Worm (Caenorhabditis elegans): ENCODE data around the gene ZK402.1.

DNA sequence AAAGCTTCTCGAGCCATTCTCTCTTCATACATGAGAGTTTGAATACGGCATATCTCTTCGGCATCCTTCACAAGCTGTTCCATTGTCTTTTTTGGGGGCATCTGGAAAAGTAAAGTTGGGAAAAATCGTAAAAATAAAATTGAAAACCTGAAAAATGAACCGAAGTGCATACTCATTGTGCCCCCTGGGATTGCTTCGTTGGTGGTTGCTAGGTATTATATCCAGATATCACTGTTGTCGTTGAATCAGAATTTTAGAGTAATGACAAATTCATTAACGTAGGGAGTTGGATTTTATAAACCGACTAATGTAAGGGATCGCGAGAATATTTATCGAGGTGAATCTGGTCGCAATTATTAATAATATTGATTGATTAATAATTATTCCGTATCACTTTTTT, 22.5 kb upstream of the ZK402.1 start, which contains the start of gene F56C3.10:
- TF ChIP-seq D1046.2 (GFP tag; IDR thresholded peaks at IDR 0.05) (no peak), ama-1 (optimal IDR thresholded peaks at IDR 0.05) (no peak), unc-130 (GFP tag; optimal IDR thresholded peaks at IDR 0.05) (no peak), fos-1 (tag; optimal IDR thresholded peaks at IDR 0.05) (no peak), ceh-28 (tag; optimal IDR thresholded peaks at IDR 0.05) (no peak), daf-19 (GFP tag; conservative IDR thresholded peaks at IDR 0.05) (no peak), lsy-2 (tag; optimal IDR thresholded peaks at IDR 0.05) (no peak), aha-1 (tag) (no peak), R02D3.7 (tag; optimal IDR thresholded peaks at IDR 0.05) (no peak), aly-2 (tag; optimal IDR thresholded peaks at IDR 0.05) (no peak), F26F4.8 (GFP tag; conservative IDR thresholded peaks at IDR 0.05) (no peak), nhr-237 (tag; optimal IDR thresholded peaks at IDR 0.05) (no peak), skn-1 (tag; optimal IDR thresholded peaks at IDR 0.05) (no peak)

Measured in whole organism, L4 larva.